Worm (Caenorhabditis elegans) whole organism, young adult: ENCODE results near the gene Y75B12A.2.

Source experiments
- hsf-1 ChIP-seq: fragments of 200-800 bp; sonication (Bioruptor generic); IDR thresholded peaks from 2 replicates; pipeline ENCODE4 v1.3.6; 2022; ENCODE audit warnings: missing genetic modification reagents, missing genetic modification characterization, missing compliant biosample characterization
- lsy-27 ChIP-seq: sonication (generic microtip); optimal IDR thresholded peaks from 2 replicates; lab custom pipeline; 2017; ENCODE audit warnings: missing genetic modification characterization, mild to moderate bottlenecking, missing compliant biosample characterization, antibody characterized with exemption, missing genotype, borderline replicate concordance; ENCODE audit not compliant: insufficient read depth
- nfya-1 ChIP-seq: sonication (generic microtip); optimal IDR thresholded peaks from 2 replicates; lab custom pipeline; 2017; ENCODE audit warnings: antibody characterized with exemption, missing compliant biosample characterization, missing genetic modification characterization, borderline replicate concordance; ENCODE audit not compliant: insufficient read depth

DNA sequence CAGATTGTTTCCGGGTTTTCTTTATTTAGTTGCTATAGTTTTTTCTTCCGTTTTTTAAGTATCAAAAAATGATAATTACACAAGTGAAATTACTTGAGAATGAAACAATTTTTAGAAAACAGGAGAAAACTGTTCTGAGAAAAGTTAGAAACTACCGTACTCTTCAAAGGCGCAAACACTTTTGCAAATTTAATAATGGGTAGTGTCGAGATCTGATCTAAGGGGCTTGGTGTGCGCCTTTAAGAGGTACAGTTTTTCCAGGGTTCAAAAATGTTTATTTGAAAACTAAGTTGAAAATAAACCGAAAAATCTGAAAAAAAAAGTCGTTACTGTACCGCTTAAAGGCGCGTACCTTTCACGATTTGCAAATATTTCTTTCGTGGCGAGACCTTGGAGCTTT is 48.8 kb upstream of the Y75B12A.2 start:
- TF ChIP-seq hsf-1 (GFP tag; lab: Robert Waterston, UW) (no peak), lsy-27 (tag; lab: Kevin White, UChicago) (no peak), nfya-1 (tag; lab: Kevin White, UChicago) (no peak)
